Fruit fly (Drosophila melanogaster) whole organism, embryonic: ENCODE results near the gene CG43915.

Experiments
- Aef1 ChIP-seq: fragments of 200-800 bp; sonication (Bioruptor generic); IDR thresholded peaks from 3 replicates; pipeline ENCODE4 v1.3.6; 2022; ENCODE audit warnings: missing biosample characterization, missing genetic modification characterization
- Asciz ChIP-seq: fragments of 200-800 bp; sonication (Bioruptor generic); optimal IDR thresholded peaks from 2 replicates; lab custom pipeline; 2017; ENCODE audit warnings: missing biosample characterization, mild to moderate bottlenecking, missing genetic modification characterization, missing genetic modification reagents
- Atf-2 ChIP-seq: fragments of 200-800 bp; sonication (Bioruptor generic); optimal IDR thresholded peaks from 2 replicates; lab custom pipeline; 2016; ENCODE audit warnings: missing biosample characterization, missing genetic modification characterization
- Bgb ChIP-seq: fragments of 200-800 bp; sonication (Bioruptor generic); IDR thresholded peaks from 2 replicates; pipeline ENCODE4 v1.3.6; 2022; ENCODE audit warnings: missing biosample characterization, missing genetic modification characterization; ENCODE audit not compliant: partially characterized antibody
- C15 ChIP-seq: fragments of 200-800 bp; sonication (Bioruptor generic); IDR thresholded peaks from 3 replicates; pipeline ENCODE4 v1.3.6; 2022; ENCODE audit warnings: missing biosample characterization, missing genetic modification characterization
- CG10267 ChIP-seq: fragments of 200-800 bp; sonication (Bioruptor generic); optimal IDR thresholded peaks from 2 replicates; lab custom pipeline; 2018; ENCODE audit warnings: missing biosample characterization, mild to moderate bottlenecking, missing genetic modification characterization, moderate library complexity
- CG11695 ChIP-seq: fragments of 200-800 bp; sonication (Bioruptor generic); IDR thresholded peaks from 3 replicates; pipeline ENCODE4 v1.3.6; 2022; ENCODE audit warnings: missing biosample characterization, missing genetic modification characterization
- CG13287 ChIP-seq: fragments of 200-800 bp; sonication (Bioruptor generic); IDR thresholded peaks from 2 replicates; pipeline ENCODE4 v1.3.6; 2022; ENCODE audit warnings: missing biosample characterization, missing genetic modification characterization; ENCODE audit not compliant: partially characterized antibody
- CG13624 ChIP-seq: fragments of 200-800 bp; sonication (Bioruptor generic); optimal IDR thresholded peaks from 2 replicates; lab custom pipeline; 2016; ENCODE audit warnings: missing biosample characterization, missing genetic modification characterization
- CG15011 ChIP-seq: fragments of 200-800 bp; sonication (Bioruptor generic); optimal IDR thresholded peaks from 3 replicates; lab custom pipeline; 2018; ENCODE audit warnings: missing biosample characterization, mild to moderate bottlenecking, missing genetic modification characterization
- CG17912 ChIP-seq: fragments of 200-800 bp; sonication (Bioruptor generic); optimal IDR thresholded peaks from 2 replicates; lab custom pipeline; 2018; ENCODE audit warnings: missing biosample characterization, mild to moderate bottlenecking, missing genetic modification characterization
- CG2889 ChIP-seq: fragments of 200-800 bp; sonication (Bioruptor generic); IDR thresholded peaks from 3 replicates; pipeline ENCODE4 v1.3.6; 2022; ENCODE audit warnings: missing biosample characterization, missing genetic modification characterization
- CG3065 ChIP-seq: fragments of 200-800 bp; sonication (Bioruptor generic); optimal IDR thresholded peaks from 2 replicates; lab custom pipeline; 2016; ENCODE audit warnings: missing biosample characterization, missing genetic modification characterization
- CG3163 ChIP-seq: fragments of 200-800 bp; sonication (Bioruptor generic); optimal IDR thresholded peaks from 3 replicates; lab custom pipeline; 2016; ENCODE audit warnings: missing biosample characterization, missing genetic modification characterization
- CG4360 ChIP-seq: fragments of 200-800 bp; sonication (Bioruptor generic); IDR thresholded peaks from 2 replicates; pipeline ENCODE4 v1.3.6; 2022; ENCODE audit warnings: missing biosample characterization, missing genetic modification characterization
- CG43689 ChIP-seq: fragments of 200-800 bp; sonication (Bioruptor generic); IDR thresholded peaks from 2 replicates; pipeline ENCODE4 v1.3.6; 2022; ENCODE audit warnings: missing biosample characterization, missing genetic modification characterization
- CG4730 ChIP-seq: fragments of 200-800 bp; sonication (Bioruptor generic); IDR thresholded peaks from 2 replicates; pipeline ENCODE4 v1.3.6; 2022; ENCODE audit warnings: missing biosample characterization, missing genetic modification characterization
- CG4854 ChIP-seq: fragments of 200-800 bp; sonication (Bioruptor generic); optimal IDR thresholded peaks from 2 replicates; lab custom pipeline; 2016; ENCODE audit warnings: missing biosample characterization, missing genetic modification characterization, inconsistent platforms
- CG6175 ChIP-seq: fragments of 200-800 bp; sonication (Bioruptor generic); IDR thresholded peaks from 3 replicates; pipeline ENCODE4 v1.3.6; 2022; ENCODE audit warnings: missing biosample characterization, missing genetic modification characterization
- CG7839 ChIP-seq: fragments of 200-800 bp; sonication (Bioruptor generic); optimal IDR thresholded peaks from 3 replicates; lab custom pipeline; 2018; ENCODE audit warnings: missing biosample characterization, mild to moderate bottlenecking, missing genetic modification characterization, moderate library complexity
- CG7963 ChIP-seq: fragments of 200-800 bp; sonication (Bioruptor generic); IDR thresholded peaks from 3 replicates; pipeline ENCODE4 v1.3.6; 2022; ENCODE audit warnings: missing biosample characterization, missing genetic modification characterization; ENCODE audit not compliant: partially characterized antibody
- CG9932 ChIP-seq: fragments of 200-800 bp; sonication (Bioruptor generic); IDR thresholded peaks from 2 replicates; pipeline ENCODE4 v1.3.6; 2022; ENCODE audit warnings: missing biosample characterization, missing genetic modification characterization
- CrebB ChIP-seq: fragments of 200-800 bp; sonication (Bioruptor generic); optimal IDR thresholded peaks from 3 replicates; lab custom pipeline; 2018; ENCODE audit warnings: missing biosample characterization, mild to moderate bottlenecking, missing genetic modification characterization
- D19B ChIP-seq: fragments of 200-800 bp; sonication (Bioruptor generic); optimal IDR thresholded peaks from 2 replicates; lab custom pipeline; 2017; ENCODE audit warnings: missing biosample characterization, mild to moderate bottlenecking, missing genetic modification characterization
- Deaf1 ChIP-seq: fragments of 200-800 bp; optimal IDR thresholded peaks from 3 replicates; lab custom pipeline; 2019; ENCODE audit warnings: missing biosample characterization, mild to moderate bottlenecking, missing genetic modification characterization, moderate library complexity
- E2f1 ChIP-seq: fragments of 200-800 bp; sonication (Bioruptor generic); IDR thresholded peaks from 2 replicates; pipeline ENCODE4 v1.3.6; 2022; ENCODE audit warnings: missing biosample characterization, missing genetic modification characterization
- HLH54F ChIP-seq: fragments of 200-800 bp; sonication (Bioruptor generic); optimal IDR thresholded peaks from 3 replicates; lab custom pipeline; 2016; ENCODE audit warnings: missing biosample characterization, missing genetic modification characterization
- Hey ChIP-seq: fragments of 200-800 bp; sonication (Bioruptor generic); optimal IDR thresholded peaks from 3 replicates; lab custom pipeline; 2018; ENCODE audit warnings: missing biosample characterization, mild to moderate bottlenecking, missing genetic modification characterization
- Hmr ChIP-seq: fragments of 200-800 bp; sonication (Bioruptor generic); optimal IDR thresholded peaks from 3 replicates; lab custom pipeline; 2017; ENCODE audit warnings: mild to moderate bottlenecking, missing biosample characterization, missing genetic modification reagents, missing genetic modification characterization
- Lhr ChIP-seq: fragments of 200-800 bp; sonication (Bioruptor generic); optimal IDR thresholded peaks from 3 replicates; lab custom pipeline; 2017; ENCODE audit warnings: mild to moderate bottlenecking, missing biosample characterization, missing genetic modification reagents, missing genetic modification characterization
- Sin3A ChIP-seq: fragments of >200 bp; optimal IDR thresholded peaks from 2 replicates; lab custom pipeline; 2018
- Trl ChIP-seq, 3 experiments: fragments of >200 bp in 2 of 3; fragments of 200-800 bp in 1 of 3; sonication (Bioruptor generic) in 1 of 3; optimal IDR thresholded peaks; 2 replicates in 1 of 3; 3 replicates in 2 of 3; lab custom pipeline; 2016 to 2017; ENCODE audit warnings: missing biosample characterization in 1 of 3, missing genetic modification characterization in 1 of 3
- bbx ChIP-seq: fragments of 200-800 bp; sonication (Bioruptor generic); IDR thresholded peaks from 2 replicates; pipeline ENCODE4 v1.3.6; 2022; ENCODE audit warnings: missing biosample characterization, missing genetic modification characterization; ENCODE audit not compliant: partially characterized antibody
- ci ChIP-seq: fragments of 200-800 bp; sonication (Bioruptor generic); IDR thresholded peaks from 3 replicates; pipeline ENCODE4 v1.3.6; 2022; ENCODE audit warnings: missing biosample characterization, missing genetic modification characterization
- cwo ChIP-seq: fragments of 200-800 bp; sonication (Bioruptor generic); optimal IDR thresholded peaks from 3 replicates; lab custom pipeline; 2017; ENCODE audit warnings: missing biosample characterization, missing genetic modification characterization, mild to moderate bottlenecking, moderate library complexity, missing genetic modification reagents
- esg ChIP-seq: fragments of 200-800 bp; sonication (Bioruptor generic); conservative IDR thresholded peaks from 2 replicates; pipeline ENCODE4 v1.3.6; 2022; ENCODE audit warnings: missing biosample characterization, missing genetic modification characterization
- grau ChIP-seq: fragments of 200-800 bp; optimal IDR thresholded peaks from 3 replicates; lab custom pipeline; 2019; ENCODE audit warnings: missing biosample characterization, mild to moderate bottlenecking, missing genetic modification characterization, moderate library complexity
- ham ChIP-seq: fragments of 200-800 bp; sonication (Bioruptor generic); IDR thresholded peaks from 2 replicates; pipeline ENCODE4 v1.3.6; 2022; ENCODE audit warnings: missing biosample characterization, missing genetic modification characterization
- hkb ChIP-seq, 2 experiments: fragments of 200-800 bp in 1 of 2; fragments of >200 bp in 1 of 2; sonication (Bioruptor generic) in 1 of 2; IDR thresholded peaks in 1 of 2; optimal IDR thresholded peaks in 1 of 2; 2 replicates each; pipeline versions ENCODE4 v1.3.6 to Lab custom; 2017 to 2022; ENCODE audit warnings: missing biosample characterization in 1 of 2, missing genetic modification characterization in 1 of 2
- kah ChIP-seq: fragments of 200-800 bp; sonication (Bioruptor generic); optimal IDR thresholded peaks from 2 replicates; lab custom pipeline; 2018; ENCODE audit warnings: missing biosample characterization, mild to moderate bottlenecking, missing genetic modification characterization
- klu ChIP-seq: fragments of 200-800 bp; sonication (Bioruptor generic); IDR thresholded peaks from 2 replicates; pipeline ENCODE4 v1.3.6; 2022; ENCODE audit warnings: missing biosample characterization, missing genetic modification characterization
- mld ChIP-seq: fragments of 200-800 bp; sonication (Bioruptor generic); IDR thresholded peaks from 3 replicates; pipeline ENCODE4 v1.3.6; 2022; ENCODE audit warnings: missing biosample characterization, missing genetic modification characterization; ENCODE audit not compliant: partially characterized antibody
- nerfin-2 ChIP-seq: fragments of 200-800 bp; sonication (Bioruptor generic); IDR thresholded peaks from 2 replicates; pipeline ENCODE4 v1.3.6; 2022; ENCODE audit warnings: missing biosample characterization, missing genetic modification characterization; ENCODE audit not compliant: partially characterized antibody
- otp ChIP-seq: fragments of 200-800 bp; sonication (Bioruptor generic); IDR thresholded peaks from 3 replicates; pipeline ENCODE4, ENCODE4 v1.3.6; 2022; ENCODE audit warnings: missing biosample characterization, missing genetic modification characterization
- ranshi ChIP-seq: fragments of 200-800 bp; sonication (Bioruptor generic); IDR thresholded peaks from 2 replicates; pipeline ENCODE4 v1.3.6; 2022; ENCODE audit warnings: missing biosample characterization, missing genetic modification characterization
- sens-2 ChIP-seq: fragments of 200-800 bp; sonication (Bioruptor generic); IDR thresholded peaks from 2 replicates; pipeline ENCODE4 v1.3.6; 2022; ENCODE audit warnings: missing biosample characterization, missing genetic modification characterization
- shn ChIP-seq: fragments of 200-800 bp; sonication (Bioruptor generic); optimal IDR thresholded peaks from 3 replicates; lab custom pipeline; 2016; ENCODE audit warnings: missing biosample characterization, missing genetic modification characterization
- sug ChIP-seq: fragments of 200-800 bp; optimal IDR thresholded peaks from 2 replicates; lab custom pipeline; 2019; ENCODE audit warnings: missing biosample characterization, mild to moderate bottlenecking, missing genetic modification characterization, moderate library complexity
- tx ChIP-seq: fragments of 200-800 bp; sonication (Bioruptor generic); optimal IDR thresholded peaks from 2 replicates; lab custom pipeline; 2016; ENCODE audit warnings: missing biosample characterization, missing genetic modification characterization
- zen ChIP-seq: fragments of 200-800 bp; sonication (Bioruptor generic); optimal IDR thresholded peaks from 3 replicates; lab custom pipeline; 2018; ENCODE audit warnings: missing biosample characterization, mild to moderate bottlenecking, missing genetic modification characterization, moderate library complexity

The CG43915 gene

DNA sequence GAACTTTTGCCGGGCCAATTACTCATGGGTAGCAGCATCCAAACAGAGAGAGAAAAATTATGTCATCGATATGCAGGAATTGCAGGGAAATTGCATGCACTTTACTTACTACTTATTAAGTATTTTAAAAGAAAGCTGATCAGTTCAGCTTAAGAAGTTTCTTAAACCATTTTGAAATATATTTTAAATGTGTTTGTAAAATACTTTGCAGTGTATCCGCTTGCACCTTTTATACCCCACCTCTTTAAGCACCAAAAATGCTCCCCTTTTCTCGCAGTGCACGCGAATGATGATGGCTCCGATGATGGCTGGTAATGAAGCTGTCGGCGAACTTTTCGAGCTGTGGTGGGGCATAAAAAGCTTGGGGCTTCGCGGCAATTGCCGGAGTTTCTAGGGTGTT lies 20.2 kb upstream of the CG43915 start, which contains the start of gene CG14984 (continued):
- TF ChIP-seq sens-2, result no peak
- TF ChIP-seq cwo (GFP tag; lab: Kevin White, UChicago), result peak; percentile 63
- TF ChIP-seq shn (GFP tag; lab: Kevin White, UChicago), result peak; percentile 16
- TF ChIP-seq Atf-2, result no peak
- no peak for TF ChIP-seq kah
- TF ChIP-seq Hmr, result peak; percentile 20
- TF ChIP-seq C15 (GFP tag; lab: Robert Waterston, UW), result no peak
- TF ChIP-seq Hey (tag; lab: Kevin White, UChicago), result no peak
- TF ChIP-seq Deaf1, result peak; percentile 24
- TF ChIP-seq hkb (optimal IDR thresholded peaks at IDR 0.05; lab: Kevin White, UChicago), result no peak
- peak; percentile 30; the same call in 1 of the 2 replicates for TF ChIP-seq hkb (GFP tag; IDR thresholded peaks at IDR 0.05; lab: Robert Waterston, UW)
- TF ChIP-seq ci (GFP tag; lab: Robert Waterston, UW), result 0 out of 3 replicates have a peak, but pooled peaks have one; percentile 35
- 0 out of 2 replicates have a peak, but pooled peaks have one; percentile 12 for TF ChIP-seq esg (GFP tag; lab: Robert Waterston, UW)
- TF ChIP-seq ranshi, result peak; percentile 55; the same call in 1 of the 2 replicates
- TF ChIP-seq CG13287 (GFP tag; lab: Robert Waterston, UW), result no peak
- TF ChIP-seq tx, result no peak
- no peak for TF ChIP-seq CG3065 (GFP tag; lab: Kevin White, UChicago)
- no peak for TF ChIP-seq Trl (optimal IDR thresholded peaks at IDR 0.05; lab: Kevin White, UChicago)
- no peak for TF ChIP-seq Trl (GFP tag; optimal IDR thresholded peaks at IDR 0.05; lab: Kevin White, UChicago)
- TF ChIP-seq sug (tag; lab: Kevin White, UChicago), result no peak
- no peak for TF ChIP-seq CG6175 (GFP tag; lab: Robert Waterston, UW)
- peak; percentile 28; the same call in 1 of the 3 replicates for TF ChIP-seq CG2889
- TF ChIP-seq HLH54F, result peak; percentile 19
- TF ChIP-seq CG7963 (GFP tag; lab: Robert Waterston, UW), result no peak
- TF ChIP-seq bbx (GFP tag; lab: Robert Waterston, UW), result no peak
- no peak for TF ChIP-seq CG4854 (GFP tag; lab: Kevin White, UChicago)
- TF ChIP-seq klu (GFP tag; lab: Robert Waterston, UW), result peak; percentile 61
- peak; percentile 69 for TF ChIP-seq CG9932 (GFP tag; lab: Robert Waterston, UW)
- peak; percentile 44 for TF ChIP-seq CG15011 (GFP tag; lab: Kevin White, UChicago)
- TF ChIP-seq grau (tag; lab: Kevin White, UChicago), result peak; percentile 39
- no peak for TF ChIP-seq CG3163 (GFP tag; lab: Kevin White, UChicago)
- TF ChIP-seq D19B, result peak; percentile 50
- 0 out of 2 replicates have a peak, but pooled peaks have one; percentile 31 for TF ChIP-seq E2f1 (GFP tag; lab: Robert Waterston, UW)
- no peak for TF ChIP-seq zen (tag; lab: Kevin White, UChicago)
- peak; percentile 18 for TF ChIP-seq CG10267 (tag; lab: Kevin White, UChicago)
- no peak for TF ChIP-seq ham (GFP tag; lab: Robert Waterston, UW)
- TF ChIP-seq CG4730 (GFP tag; lab: Robert Waterston, UW), result no peak
- no peak for TF ChIP-seq CG17912 (GFP tag; lab: Kevin White, UChicago)
- TF ChIP-seq Sin3A (lab: Kevin White, UChicago), result no peak
- TF ChIP-seq Bgb, result no peak
- TF ChIP-seq Lhr (GFP tag; lab: Kevin White, UChicago), result no peak
- TF ChIP-seq otp (GFP tag; lab: Robert Waterston, UW), result no peak
- TF ChIP-seq CG4360 (GFP tag; lab: Robert Waterston, UW), result no peak
- no peak for TF ChIP-seq CrebB (tag; lab: Kevin White, UChicago)
- TF ChIP-seq Aef1 (GFP tag; lab: Robert Waterston, UW), result peak; percentile 65
- TF ChIP-seq CG13624 (GFP tag; lab: Kevin White, UChicago), result peak; percentile 14
- TF ChIP-seq Asciz (GFP tag; lab: Kevin White, UChicago), result no peak
- peak; percentile 31 for TF ChIP-seq CG7839 (tag; lab: Kevin White, UChicago)
- TF ChIP-seq mld, result no peak
- no peak for TF ChIP-seq CG43689 (GFP tag; lab: Robert Waterston, UW)
- TF ChIP-seq nerfin-2 (GFP tag; lab: Robert Waterston, UW), result no peak
- TF ChIP-seq CG11695 (GFP tag; lab: Robert Waterston, UW), result no peak
